In genomic region chrX:8019665-8020064, ce11 we compare ENCODE assay signal across 5 worm cellular contexts.
TF ChIP-seq lines count a peak whose summit lies in the region.

No protein-coding gene starts in this region.

TF ChIP-seq in whole organism, L1 larva, 84 proteins besides CTCF, POLR2A, EP300 and RAD21 (continues in another document):
- no peak for TF ChIP-seq F16B12.6 (tag; optimal IDR thresholded peaks at IDR 0.05; lab: Kevin White, UChicago)
- no peak for TF ChIP-seq zag-1 (tag; optimal IDR thresholded peaks at IDR 0.05; lab: Kevin White, UChicago)
- peak; percentile 30 for TF ChIP-seq ceh-8 (GFP tag; optimal IDR thresholded peaks at IDR 0.05; lab: Kevin White, UChicago)
- TF ChIP-seq unc-98 (GFP tag; IDR thresholded peaks at IDR 0.05; lab: Robert Waterston, UW): no peak
- peak; percentile 89 for TF ChIP-seq mep-1 (tag; optimal IDR thresholded peaks at IDR 0.05; lab: Kevin White, UChicago)
- TF ChIP-seq skn-1 (tag; optimal IDR thresholded peaks at IDR 0.05; lab: Kevin White, UChicago): peak; percentile 78
- peak; percentile 76 for TF ChIP-seq egl-13 (tag; optimal IDR thresholded peaks at IDR 0.05; lab: Kevin White, UChicago)
- TF ChIP-seq nhr-85 (tag; lab: Kevin White, UChicago): peak; percentile 94
- peak; percentile 84 for TF ChIP-seq nhr-19 (GFP tag; conservative IDR thresholded peaks at IDR 0.05; lab: Robert Waterston, UW)
- peak; percentile 71 for TF ChIP-seq unc-86 (tag; optimal IDR thresholded peaks at IDR 0.05; lab: Kevin White, UChicago)
- TF ChIP-seq swsn-7 (tag; optimal IDR thresholded peaks at IDR 0.05; lab: Kevin White, UChicago): peak; percentile 87
- peak; percentile 58 for TF ChIP-seq mef-2 (tag; optimal IDR thresholded peaks at IDR 0.05; lab: Kevin White, UChicago)
- TF ChIP-seq zip-4 (GFP tag; optimal IDR thresholded peaks at IDR 0.05; lab: Kevin White, UChicago): peak; percentile 43
- peak; percentile 82 for TF ChIP-seq lin-13 (GFP tag; optimal IDR thresholded peaks at IDR 0.05; lab: Kevin White, UChicago)
- no peak for TF ChIP-seq unc-62 (GFP tag; optimal IDR thresholded peaks at IDR 0.05; lab: Kevin White, UChicago)
- peak; percentile 31 for TF ChIP-seq nhr-11 (tag; optimal IDR thresholded peaks at IDR 0.05; lab: Kevin White, UChicago)
- peak in 1 of 2 experiments; percentile 33 for TF ChIP-seq ztf-11 (tag; optimal IDR thresholded peaks at IDR 0.05; lab: Kevin White, UChicago)
- TF ChIP-seq tbx-2 (tag; optimal IDR thresholded peaks at IDR 0.05; lab: Kevin White, UChicago): peak; percentile 91
- peak; percentile 75 for TF ChIP-seq ztf-4 (tag; optimal IDR thresholded peaks at IDR 0.05; lab: Kevin White, UChicago)

TF ChIP-seq in whole organism, L3 larva, 47 proteins besides CTCF, POLR2A, EP300 and RAD21 (continues in another document):
- TF ChIP-seq nfya-1 (tag; optimal IDR thresholded peaks at IDR 0.05; lab: Kevin White, UChicago; ENCODE audit: insufficient read depth) (peak; percentile 89), daf-12 (tag; optimal IDR thresholded peaks at IDR 0.05; lab: Kevin White, UChicago) (no peak), lin-15B (tag; optimal IDR thresholded peaks at IDR 0.05; lab: Kevin White, UChicago) (peak; percentile 10), ama-1 (optimal IDR thresholded peaks at IDR 0.05; lab: Kevin White, UChicago) (peak; percentile 91), nhr-23 (tag; optimal IDR thresholded peaks at IDR 0.05; lab: Kevin White, UChicago) (peak; percentile 65), elt-1 (tag; optimal IDR thresholded peaks at IDR 0.05; lab: Kevin White, UChicago) (peak; percentile 31), nhr-67 (tag; optimal IDR thresholded peaks at IDR 0.05; lab: Kevin White, UChicago) (no peak), ztf-11 (tag; optimal IDR thresholded peaks at IDR 0.05; lab: Kevin White, UChicago) (no peak), tbx-2 (tag; optimal IDR thresholded peaks at IDR 0.05; lab: Kevin White, UChicago) (peak; percentile 55), lin-39 (tag; optimal IDR thresholded peaks at IDR 0.05; lab: Kevin White, UChicago) (peak; percentile 93), nhr-237 (tag; optimal IDR thresholded peaks at IDR 0.05; lab: Kevin White, UChicago) (no peak), hmg-11 (tag; optimal IDR thresholded peaks at IDR 0.05; lab: Kevin White, UChicago) (peak; percentile 84), unc-62 (GFP tag; optimal IDR thresholded peaks at IDR 0.05; lab: Kevin White, UChicago) (peak; percentile 37), elt-2 (tag; optimal IDR thresholded peaks at IDR 0.05; lab: Kevin White, UChicago) (peak; percentile 77), egl-5 (tag; optimal IDR thresholded peaks at IDR 0.05; lab: Kevin White, UChicago) (peak; percentile 94), nhr-28 (tag; optimal IDR thresholded peaks at IDR 0.05; lab: Kevin White, UChicago) (no peak), nhr-12 (tag; optimal IDR thresholded peaks at IDR 0.05; lab: Kevin White, UChicago) (no peak), mdl-1 (tag; optimal IDR thresholded peaks at IDR 0.05; lab: Kevin White, UChicago) (peak; percentile 87), ceh-16 (tag; optimal IDR thresholded peaks at IDR 0.05; lab: Kevin White, UChicago) (no peak)

TF ChIP-seq in whole organism, early embryonic, 17 proteins besides CTCF, POLR2A, EP300 and RAD21:
- TF ChIP-seq hmg-4 (GFP tag; optimal IDR thresholded peaks at IDR 0.05; lab: Kevin White, UChicago): peak; percentile 64
- TF ChIP-seq F13C5.2 (tag; optimal IDR thresholded peaks at IDR 0.05; lab: Kevin White, UChicago): peak; percentile 40
- TF ChIP-seq flt-1 (GFP tag; IDR thresholded peaks at IDR 0.05; lab: Robert Waterston, UW): no peak
- no peak for TF ChIP-seq tbx-11 (GFP tag; IDR thresholded peaks at IDR 0.05; lab: Robert Waterston, UW)
- TF ChIP-seq ceh-13 (GFP tag; optimal IDR thresholded peaks at IDR 0.05; lab: Kevin White, UChicago): no peak

TF ChIP-seq in whole organism, midembryonic, 9 proteins besides CTCF, POLR2A, EP300 and RAD21:
- TF ChIP-seq flt-1 (GFP tag; IDR thresholded peaks at IDR 0.05; lab: Robert Waterston, UW): peak; percentile 75; the same call in 1 of the 2 replicates
- TF ChIP-seq ztf-23 (GFP tag; IDR thresholded peaks at IDR 0.05; lab: Robert Waterston, UW): 0 out of 2 replicates have a peak, but pooled peaks have one; percentile 12
- TF ChIP-seq ztf-29 (GFP tag; IDR thresholded peaks at IDR 0.05; lab: Robert Waterston, UW): no peak
- peak; percentile 41; the same call in 1 of the 2 replicates for TF ChIP-seq tab-1 (GFP tag; IDR thresholded peaks at IDR 0.05; lab: Robert Waterston, UW)
- TF ChIP-seq cog-1 (tag; optimal IDR thresholded peaks at IDR 0.05; lab: Kevin White, UChicago): peak; percentile 41
TF ChIP-seq in whole organism, midembryonic: peak in this region for 4.

TF ChIP-seq in whole organism, young adult, 124 proteins besides CTCF, POLR2A, EP300 and RAD21 (continues in another document):
- TF ChIP-seq hrde-1 (tag; optimal IDR thresholded peaks at IDR 0.05; lab: Kevin White, UChicago; ENCODE audit: borderline replicate concordance) (no peak), somi-1 (GFP tag; optimal IDR thresholded peaks at IDR 0.05; lab: Kevin White, UChicago) (peak; percentile 85), zfh-2 (GFP tag; conservative IDR thresholded peaks at IDR 0.05; lab: Robert Waterston, UW) (peak; percentile 97), mel-28 (tag; optimal IDR thresholded peaks at IDR 0.05; lab: Kevin White, UChicago; ENCODE audit: borderline replicate concordance) (no peak), nhr-80 (tag; optimal IDR thresholded peaks at IDR 0.05; lab: Kevin White, UChicago) (peak; percentile 80), fkh-3 (tag; optimal IDR thresholded peaks at IDR 0.05; lab: Kevin White, UChicago) (no peak), B0336.3 (GFP tag; IDR thresholded peaks at IDR 0.05; lab: Robert Waterston, UW) (peak; percentile 74), aptf-2 (GFP tag; conservative IDR thresholded peaks at IDR 0.05; lab: Robert Waterston, UW) (no peak), lsy-27 (tag; optimal IDR thresholded peaks at IDR 0.05; lab: Kevin White, UChicago; ENCODE audit: borderline replicate concordance, insufficient read depth) (no peak), repo-1 (tag; optimal IDR thresholded peaks at IDR 0.05; lab: Kevin White, UChicago) (peak; percentile 63), ztf-22 (GFP tag; optimal IDR thresholded peaks at IDR 0.05; lab: Kevin White, UChicago) (peak; percentile 74), F55B11.4 (tag; optimal IDR thresholded peaks at IDR 0.05; lab: Kevin White, UChicago; ENCODE audit: borderline replicate concordance, insufficient read depth) (no peak), Y79H2A.3 (GFP tag; conservative IDR thresholded peaks at IDR 0.05; lab: Robert Waterston, UW) (no peak), D2030.7 (GFP tag; IDR thresholded peaks at IDR 0.05; lab: Robert Waterston, UW) (no peak), egrh-3 (GFP tag; IDR thresholded peaks at IDR 0.05; lab: Robert Waterston, UW) (peak; percentile 83), atf-7 (tag; optimal IDR thresholded peaks at IDR 0.05; lab: Kevin White, UChicago) (peak; percentile 89), madf-8 (GFP tag; conservative IDR thresholded peaks at IDR 0.05; lab: Robert Waterston, UW) (no peak), dpl-1 (GFP tag; optimal IDR thresholded peaks at IDR 0.05; lab: Kevin White, UChicago) (no peak), madf-10 (tag; optimal IDR thresholded peaks at IDR 0.05; lab: Kevin White, UChicago) (peak; percentile 70), ccch-3 (GFP tag; optimal IDR thresholded peaks at IDR 0.05; lab: Kevin White, UChicago) (no peak), aptf-3 (GFP tag; IDR thresholded peaks at IDR 0.05; lab: Robert Waterston, UW) (no peak), hmg-1.2 (GFP tag; IDR thresholded peaks at IDR 0.05; lab: Robert Waterston, UW) (peak; percentile 76), snpc-3.4 (tag; optimal IDR thresholded peaks at IDR 0.05; lab: Kevin White, UChicago) (no peak), K12H6.12 (tag; optimal IDR thresholded peaks at IDR 0.05; lab: Kevin White, UChicago) (peak; percentile 94), Y67H2A.10 (GFP tag; conservative IDR thresholded peaks at IDR 0.05; lab: Robert Waterston, UW) (no peak), ceh-100 (GFP tag; IDR thresholded peaks at IDR 0.05; lab: Robert Waterston, UW) (no peak), him-1 (tag; optimal IDR thresholded peaks at IDR 0.05; lab: Kevin White, UChicago) (no peak), T07F8.4 (tag; optimal IDR thresholded peaks at IDR 0.05; lab: Kevin White, UChicago) (no peak), C17E4.6 (GFP tag; IDR thresholded peaks at IDR 0.05; lab: Robert Waterston, UW) (peak; percentile 56; the same call in 1 of the 2 replicates), F57C9.4 (tag; optimal IDR thresholded peaks at IDR 0.05; lab: Kevin White, UChicago) (no peak), lin-40 (tag; optimal IDR thresholded peaks at IDR 0.05; lab: Kevin White, UChicago) (peak; percentile 85), C06A6.2 (GFP tag; conservative IDR thresholded peaks at IDR 0.05; lab: Robert Waterston, UW) (peak; percentile 79; the same call in 1 of the 2 replicates), F57A8.1 (GFP tag; optimal IDR thresholded peaks at IDR 0.05; lab: Kevin White, UChicago) (no peak), ceh-79 (tag; optimal IDR thresholded peaks at IDR 0.05; lab: Kevin White, UChicago) (peak; percentile 29), hmg-20 (GFP tag; IDR thresholded peaks at IDR 0.05; lab: Robert Waterston, UW) (peak; percentile 50; the same call in 1 of the 2 replicates), nfya-1 (tag; optimal IDR thresholded peaks at IDR 0.05; lab: Kevin White, UChicago; ENCODE audit: borderline replicate concordance, insufficient read depth) (no peak), egl-18 (GFP tag; IDR thresholded peaks at IDR 0.05; lab: Robert Waterston, UW) (no peak), ceh-91 (GFP tag; IDR thresholded peaks at IDR 0.05; lab: Robert Waterston, UW) (no peak), F49E8.2 (tag; optimal IDR thresholded peaks at IDR 0.05; lab: Kevin White, UChicago; ENCODE audit: insufficient read depth) (no peak), nfyb-1 (GFP tag; IDR thresholded peaks at IDR 0.05; lab: Robert Waterston, UW) (peak; percentile 87), zim-3 (tag; optimal IDR thresholded peaks at IDR 0.05; lab: Kevin White, UChicago) (peak; percentile 30), tbp1 (GFP tag; optimal IDR thresholded peaks at IDR 0.05; lab: Kevin White, UChicago) (peak; percentile 66), nfya-2 (GFP tag; IDR thresholded peaks at IDR 0.05; lab: Robert Waterston, UW) (no peak), ztf-6 (GFP tag; IDR thresholded peaks at IDR 0.05; lab: Robert Waterston, UW) (0 out of 2 replicates have a peak, but pooled peaks have one; percentile 28), nhr-90 (tag; optimal IDR thresholded peaks at IDR 0.05; lab: Kevin White, UChicago) (peak; percentile 25), ama-1 (optimal IDR thresholded peaks at IDR 0.05; lab: Kevin White, UChicago) (no peak), ama-1 (GFP tag; optimal IDR thresholded peaks at IDR 0.05; lab: Kevin White, UChicago) (peak in 1 of 2 experiments; percentile 7)

Comparison
In these comparisons a context has a peak if more than half of its experiments do, and no peak if none do; other contexts are left out.
1. Of the 8 proteins assayed by ChIP-seq in both whole organism, young adult and whole organism, L1 larva: peak only in whole organism, young adult: none; only in whole organism, L1 larva: dpl-1, efl-1 and unc-130; in both: nhr-90 and snpc-4; in neither: 1; mixed calls (peak in some experiments, not most) for 2.